Worm (Caenorhabditis elegans) whole organism, dauer: Measurements from ENCODE around the gene rps-12.

Experiments
- unc-62 ChIP-seq: sonication (generic microtip); optimal IDR thresholded peaks from 2 replicates; lab custom pipeline; 2017; ENCODE audit warnings: missing biosample characterization, missing genetic modification reagents, missing genetic modification characterization

Gene rps-12

DNA sequence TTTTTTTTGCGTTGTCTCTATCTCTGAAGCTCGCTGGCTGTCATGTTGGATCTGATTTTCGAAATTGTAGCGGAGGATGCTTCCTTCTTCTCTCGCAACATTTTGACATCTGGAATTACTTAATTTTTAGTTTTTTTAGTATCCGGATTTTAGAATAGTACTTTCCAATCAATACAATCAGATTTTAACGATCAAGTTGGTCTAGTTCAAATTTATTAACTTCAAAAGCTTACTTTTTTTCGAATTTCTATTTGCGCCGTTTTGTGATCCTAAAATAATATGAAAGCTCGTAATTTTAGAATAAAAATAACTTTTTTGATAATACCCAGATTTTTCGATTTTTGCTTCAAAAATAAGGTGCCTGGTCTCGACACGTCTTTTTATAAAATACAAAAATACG lies 30.9 kb downstream of the rps-12 start, which contains the start of gene B0336.12:
Gene B0336.12 (minus strand): TSS at position 101 of the 400 bp plus-strand sequence.
- TF ChIP-seq unc-62 (GFP tag; lab: Kevin White, UChicago) = no peak

DNA sequence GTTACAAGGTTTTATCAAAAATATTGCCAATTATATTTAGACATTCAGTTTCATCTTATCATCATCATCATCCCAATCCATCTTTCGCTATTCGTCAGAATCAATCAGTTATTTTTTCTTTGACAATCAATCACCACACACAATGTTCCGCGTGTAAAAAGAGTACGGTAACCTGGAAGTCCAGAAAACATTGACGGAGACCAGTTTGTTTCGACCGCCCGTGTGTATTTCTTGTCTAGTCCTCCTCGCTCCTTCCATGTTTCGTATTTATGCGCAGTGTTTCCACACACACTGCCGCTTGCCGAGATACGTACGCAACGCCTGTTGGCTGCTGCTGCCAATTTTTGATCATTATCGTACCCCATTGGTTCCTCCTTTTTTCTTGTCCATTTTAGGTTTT lies 31.6 kb downstream of the rps-12 start:
- no peak for TF ChIP-seq unc-62 (GFP tag; lab: Kevin White, UChicago)

DNA sequence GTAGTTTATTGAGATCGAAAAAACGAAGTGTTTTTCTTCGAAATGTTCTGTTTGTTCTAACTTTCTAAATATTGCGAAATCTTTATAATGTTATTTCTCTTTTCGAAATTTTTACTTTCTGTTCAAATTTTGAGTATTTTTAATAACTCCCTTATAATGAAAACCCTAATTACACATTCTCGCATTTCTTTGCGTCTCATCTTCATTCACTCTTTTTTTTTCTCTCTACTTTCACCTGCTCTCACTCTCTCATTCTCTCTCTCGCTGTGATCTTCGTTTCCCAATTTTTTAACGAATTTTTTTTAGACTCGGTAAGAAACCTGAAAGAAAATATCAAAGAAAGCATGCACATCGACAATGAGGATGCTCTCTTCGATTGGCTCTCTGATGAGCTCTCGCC lies 32.1 kb downstream of the rps-12 start, which contains the start of gene rbm-26:
Gene rbm-26 (plus strand): TSS at position 301 of the 400 bp plus-strand sequence.
- no peak for TF ChIP-seq unc-62 (GFP tag; lab: Kevin White, UChicago)

DNA sequence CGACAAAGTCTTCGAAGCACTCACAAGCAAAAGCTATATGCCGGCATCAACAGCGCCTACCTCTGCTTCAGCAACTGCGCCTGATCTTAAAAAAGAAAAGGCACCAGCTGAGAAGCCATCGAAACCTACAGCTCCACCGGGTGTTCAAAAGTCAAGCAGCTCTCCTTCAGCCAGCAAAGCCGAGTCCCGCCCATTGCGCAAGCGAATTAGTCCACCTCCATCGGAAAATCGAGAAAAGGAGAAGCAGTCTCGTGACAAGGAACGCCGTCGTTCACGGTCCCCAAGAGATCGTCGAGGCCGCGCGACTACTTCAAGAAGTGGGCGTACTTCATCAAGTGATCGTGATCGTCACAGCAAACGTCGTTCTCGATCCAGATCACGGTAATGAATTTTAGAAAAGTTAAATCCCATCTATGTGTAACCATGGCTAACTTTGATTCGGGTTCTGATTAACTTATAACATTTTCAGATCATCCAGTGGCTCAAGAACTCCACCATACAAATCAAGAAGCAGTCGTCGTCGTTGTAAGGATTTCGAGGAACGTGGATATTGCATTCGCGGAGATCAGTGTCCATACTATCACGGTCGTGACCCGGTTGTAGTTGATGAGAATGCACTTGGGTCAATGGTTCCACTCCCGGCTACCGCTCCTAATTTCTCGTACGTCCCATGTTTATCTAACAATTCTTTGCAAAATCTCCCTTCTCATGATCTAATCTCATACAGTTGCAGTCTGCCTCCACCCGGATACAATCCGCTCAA lies 33.0 kb downstream of the rps-12 start:
- TF ChIP-seq unc-62 (GFP tag; lab: Kevin White, UChicago) = no peak

DNA sequence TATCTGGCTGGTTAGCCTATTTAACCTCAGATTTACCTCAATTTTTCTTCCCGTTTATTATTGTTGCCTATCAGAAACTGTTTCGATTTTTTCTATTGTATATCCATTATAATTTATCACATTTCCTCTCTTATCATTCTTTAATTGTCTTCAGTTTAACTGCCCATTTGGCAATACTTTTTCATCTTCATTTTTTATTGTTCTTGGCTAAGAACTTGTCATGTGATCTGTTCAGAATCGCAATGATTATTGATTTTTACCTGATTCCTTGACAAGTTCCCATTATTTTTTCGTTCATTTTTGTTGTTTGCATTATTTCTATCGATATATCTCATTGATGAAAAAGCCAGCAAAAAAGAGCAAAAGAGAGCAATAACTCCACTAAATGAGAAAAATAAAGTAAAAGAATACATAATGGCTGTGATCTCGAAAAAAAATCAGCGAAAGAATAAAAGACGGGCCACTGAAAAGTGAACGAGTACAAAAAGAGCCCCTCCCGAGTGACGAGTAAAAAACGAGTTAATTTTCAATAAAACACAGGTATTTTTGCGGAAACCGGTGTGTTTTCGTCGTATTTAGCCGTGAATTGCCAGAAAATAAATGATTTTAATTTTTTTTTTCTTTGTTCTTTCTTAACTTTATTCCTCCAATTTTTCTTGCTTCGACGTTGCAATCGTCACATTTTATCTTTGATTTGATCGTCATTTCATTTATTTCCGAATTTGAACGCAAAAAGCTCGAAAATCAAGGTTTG lies 35.3 kb downstream of the rps-12 start, which contains the start of gene arf-1:
Gene arf-1 (plus strand): TSS at position 657 of the 754 bp plus-strand sequence.
- no peak for TF ChIP-seq unc-62 (GFP tag; lab: Kevin White, UChicago)

DNA sequence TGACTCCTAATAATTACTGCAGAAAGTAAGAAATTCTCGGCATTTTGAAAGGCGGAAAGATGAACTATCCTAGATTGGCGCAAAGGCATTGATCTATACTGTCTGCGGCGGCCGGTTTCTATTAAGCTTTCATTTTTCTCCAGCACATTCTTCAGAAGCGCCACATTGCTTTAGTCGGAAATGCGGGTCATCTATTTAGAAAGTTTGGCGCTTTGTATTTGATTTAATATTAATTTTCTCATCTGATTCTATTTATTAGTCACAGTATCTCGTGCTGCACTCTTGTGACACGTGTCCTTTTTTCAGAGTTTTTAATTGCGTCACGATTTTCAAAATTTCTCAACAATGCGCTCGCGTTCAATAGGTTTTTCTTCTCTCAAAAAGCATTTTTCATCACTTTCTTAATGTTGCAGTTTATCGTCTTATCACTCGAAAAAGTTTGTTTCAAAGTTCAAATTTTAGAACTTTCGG lies 35.9 kb downstream of the rps-12 start:
- no peak for TF ChIP-seq unc-62 (GFP tag; lab: Kevin White, UChicago)

DNA sequence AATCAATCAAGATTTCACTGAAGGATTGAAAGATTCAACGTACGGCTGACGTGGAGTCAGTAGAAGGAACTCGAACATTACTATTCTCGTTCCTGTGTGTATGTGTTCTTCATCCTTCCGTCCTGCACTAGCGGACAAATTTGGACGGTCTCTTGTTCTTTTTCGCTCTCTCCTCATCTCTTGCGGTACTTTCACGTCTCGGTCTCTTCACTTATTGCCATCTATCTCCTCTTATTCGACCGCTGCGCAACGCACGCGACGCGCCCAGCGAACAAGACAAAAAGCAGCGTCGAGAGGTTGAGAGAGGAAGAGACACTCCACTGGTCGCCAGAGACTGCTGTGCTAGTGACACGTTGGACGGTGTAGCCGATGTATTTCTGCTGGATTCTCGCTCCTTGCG lies 36.4 kb downstream of the rps-12 start:
- TF ChIP-seq unc-62 (GFP tag; lab: Kevin White, UChicago) = no peak

DNA sequence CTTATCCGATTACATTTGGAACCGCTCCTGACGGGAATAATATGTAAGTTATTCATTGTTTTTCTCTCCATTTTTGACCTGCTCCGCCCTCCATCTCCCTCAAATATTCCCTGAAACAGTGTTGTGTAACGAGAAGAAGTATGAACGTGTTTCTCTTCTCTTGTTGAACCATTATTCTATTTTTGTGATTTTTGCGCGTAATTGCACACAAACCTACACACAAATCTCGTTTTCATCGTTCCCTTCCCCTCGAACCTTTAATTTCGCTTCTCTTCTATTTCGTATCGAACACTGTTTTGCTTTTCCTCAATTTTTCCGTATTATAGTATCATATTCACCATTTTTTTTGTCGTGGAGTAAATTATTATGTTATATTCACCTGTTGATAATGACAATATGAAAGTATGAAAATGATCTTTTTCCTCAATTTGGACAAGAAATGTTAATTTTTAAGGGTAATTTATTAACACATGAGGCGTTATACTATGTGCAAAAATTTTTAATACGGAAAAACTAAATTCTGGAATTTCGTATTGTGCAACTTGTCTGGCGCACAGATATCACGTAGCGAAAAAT lies 38.2 kb downstream of the rps-12 start:
- TF ChIP-seq unc-62 (GFP tag; lab: Kevin White, UChicago) = no peak

DNA sequence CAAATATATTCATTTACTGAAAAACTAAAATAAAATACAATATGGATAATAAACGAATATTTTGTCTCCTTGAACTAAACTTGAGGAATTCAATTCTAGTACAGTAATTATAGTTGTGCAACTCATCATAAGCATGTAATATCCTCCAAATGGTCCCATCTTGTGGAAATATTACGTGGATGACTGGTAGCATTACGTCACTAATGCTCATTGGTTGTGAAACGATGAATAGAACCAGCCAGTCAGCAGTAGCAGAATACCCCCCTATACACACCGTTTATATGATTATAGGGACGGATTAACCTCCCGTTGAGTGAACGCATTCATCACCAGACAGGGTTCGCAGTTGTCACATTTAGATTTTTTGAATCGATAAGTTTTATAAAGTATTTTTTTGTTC lies 39.3 kb downstream of the rps-12 start:
- TF ChIP-seq unc-62 (GFP tag; lab: Kevin White, UChicago) = no peak

DNA sequence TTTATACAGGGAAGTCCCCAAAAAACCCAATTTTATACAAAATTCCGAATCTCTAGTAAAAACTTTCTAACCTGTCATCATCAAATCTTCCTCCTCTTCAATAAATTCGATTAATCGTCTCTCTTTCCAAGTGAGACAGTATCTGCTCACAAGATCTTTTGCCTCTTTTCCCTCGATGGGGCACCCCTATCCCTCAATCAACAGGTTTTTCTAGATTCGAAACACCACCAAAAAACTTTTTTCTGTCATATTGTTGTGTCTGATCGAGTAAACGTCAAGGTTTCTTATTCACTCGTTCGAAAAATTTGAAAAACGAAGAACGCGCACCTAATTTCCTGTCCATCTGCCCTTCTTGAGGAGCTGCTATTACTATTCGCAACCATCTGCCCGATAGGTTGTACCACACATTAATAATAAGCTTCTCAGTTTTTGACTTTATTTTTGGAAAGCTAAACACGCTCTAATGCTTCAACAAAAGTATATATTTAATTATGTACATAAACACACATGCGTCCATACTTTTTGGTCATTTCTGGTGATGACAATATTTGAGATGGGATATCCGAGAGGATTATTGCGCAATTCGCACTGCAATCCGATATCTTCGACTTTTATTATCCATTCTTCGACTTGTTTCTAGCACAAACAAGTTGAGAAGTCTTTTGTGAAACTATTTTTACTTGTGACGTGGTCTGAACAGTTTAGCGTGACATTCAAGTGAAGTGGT lies 40.2 kb downstream of the rps-12 start:
- no peak for TF ChIP-seq unc-62 (GFP tag; lab: Kevin White, UChicago)

DNA sequence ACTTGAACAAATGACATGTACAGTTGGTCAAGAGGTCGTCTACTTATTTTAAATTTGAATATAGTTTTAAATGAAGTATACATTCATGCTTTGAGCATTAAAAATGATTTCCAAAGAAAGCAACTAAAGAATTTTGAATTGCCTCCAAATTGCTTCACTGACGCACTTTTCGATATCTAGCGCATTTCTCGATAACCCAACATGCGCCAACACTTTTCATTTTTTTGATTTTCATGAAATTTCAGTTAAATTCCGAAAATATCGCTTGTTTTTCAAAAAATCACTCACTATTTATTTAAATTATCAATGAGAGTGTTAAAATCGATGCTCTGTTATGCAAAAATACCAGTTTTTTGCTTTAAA lies 40.7 kb downstream of the rps-12 start:
- TF ChIP-seq unc-62 (GFP tag; lab: Kevin White, UChicago) = no peak

DNA sequence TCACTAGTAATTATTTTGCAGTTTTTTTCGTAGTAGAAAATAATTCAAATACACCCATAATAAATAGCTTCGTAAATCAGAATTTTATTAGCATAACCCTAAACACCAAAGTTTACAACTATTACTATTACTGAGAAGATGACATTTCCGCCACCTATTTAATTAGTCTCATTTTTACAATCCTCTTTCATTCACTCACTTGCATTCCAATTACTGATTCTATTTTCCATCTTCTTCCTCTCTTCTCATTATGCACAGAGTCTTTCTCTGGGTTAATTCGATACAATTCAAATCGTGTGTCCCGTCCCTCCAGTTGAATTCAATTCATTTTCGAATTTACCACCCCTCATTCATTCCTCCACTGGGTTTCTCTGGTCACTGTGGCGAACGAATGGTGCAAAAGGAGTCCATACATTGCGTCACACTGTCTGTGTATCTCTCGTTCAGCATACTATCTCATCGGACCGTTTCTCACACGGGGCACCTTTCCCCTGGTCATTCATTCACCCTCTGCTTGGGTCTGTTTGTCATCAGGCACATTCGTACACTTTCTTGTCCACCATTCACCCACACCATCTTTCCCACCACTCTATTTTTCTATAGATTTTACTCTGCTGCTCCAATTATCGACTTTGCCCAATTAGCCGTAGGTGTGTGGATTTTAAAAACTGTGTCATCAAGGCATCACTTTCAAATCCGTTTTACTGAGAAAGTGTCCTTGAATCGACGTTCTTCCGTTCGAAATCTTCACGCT lies 41.3 kb downstream of the rps-12 start:
- TF ChIP-seq unc-62 (GFP tag; lab: Kevin White, UChicago) = no peak

DNA sequence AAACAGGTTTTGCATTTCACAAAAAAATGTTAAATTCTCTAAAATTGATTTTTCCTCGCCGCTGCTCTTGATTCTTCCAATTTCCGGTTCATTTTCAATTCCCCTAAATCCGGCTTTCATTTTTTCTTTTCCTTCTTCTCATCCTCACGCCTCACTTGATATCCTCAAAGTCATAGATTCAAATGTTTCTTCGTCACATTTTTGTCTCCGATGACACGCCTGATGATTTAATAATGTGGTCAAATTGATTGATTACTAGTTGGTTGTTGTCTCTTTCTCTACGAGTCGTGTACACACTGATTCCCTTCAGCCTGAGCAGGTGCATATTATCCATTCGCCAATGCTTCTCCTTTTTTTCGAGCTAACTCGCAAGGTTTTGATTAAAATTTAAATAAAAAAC lies 42.4 kb downstream of the rps-12 start:
- no peak for TF ChIP-seq unc-62 (GFP tag; lab: Kevin White, UChicago)

DNA sequence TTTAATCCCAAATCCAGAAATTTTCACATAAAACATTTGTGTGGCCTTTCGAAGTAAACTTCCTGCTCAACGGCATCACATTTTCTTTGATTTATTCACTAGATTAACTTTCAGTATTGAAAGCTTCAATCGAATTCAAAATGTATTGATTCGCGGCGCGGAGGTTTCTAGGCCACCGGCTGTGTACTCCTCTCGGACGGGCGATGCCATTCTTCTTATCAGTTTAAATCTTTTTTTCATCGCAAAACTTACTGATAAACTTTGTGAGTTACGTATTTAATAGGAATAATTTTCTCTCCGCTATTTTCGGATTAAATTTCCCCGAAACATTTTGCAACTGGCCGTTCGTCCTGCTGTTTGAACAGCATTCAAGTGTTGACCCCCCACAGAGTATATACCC lies 42.8 kb downstream of the rps-12 start:
- no peak for TF ChIP-seq unc-62 (GFP tag; lab: Kevin White, UChicago)

DNA sequence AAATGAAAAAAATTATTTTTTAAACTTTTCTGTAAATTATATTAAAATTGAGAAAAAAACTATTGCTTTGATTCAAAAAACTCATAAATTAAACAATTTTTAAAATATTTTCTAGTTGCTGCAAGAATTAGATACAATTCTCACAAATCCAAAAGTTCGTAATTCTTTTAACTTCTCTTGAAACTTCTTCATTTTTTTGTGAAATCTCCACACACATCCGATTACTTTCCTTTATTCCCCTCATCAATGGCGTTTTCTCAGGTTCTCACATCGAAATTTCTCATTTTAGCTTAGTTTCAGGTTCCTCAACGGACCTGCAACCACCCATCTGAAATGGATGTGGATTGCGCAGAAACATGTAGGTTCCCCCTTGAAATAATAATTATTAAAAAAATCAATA lies 43.5 kb downstream of the rps-12 start, which contains the start of gene wrm-1:
Gene wrm-1 (plus strand): TSS at position 301 of the 400 bp plus-strand sequence.
- no peak for TF ChIP-seq unc-62 (GFP tag; lab: Kevin White, UChicago)
